Fruit fly (Drosophila melanogaster): ENCODE data around the gene Eip93F.

The Eip93F gene

DNA sequence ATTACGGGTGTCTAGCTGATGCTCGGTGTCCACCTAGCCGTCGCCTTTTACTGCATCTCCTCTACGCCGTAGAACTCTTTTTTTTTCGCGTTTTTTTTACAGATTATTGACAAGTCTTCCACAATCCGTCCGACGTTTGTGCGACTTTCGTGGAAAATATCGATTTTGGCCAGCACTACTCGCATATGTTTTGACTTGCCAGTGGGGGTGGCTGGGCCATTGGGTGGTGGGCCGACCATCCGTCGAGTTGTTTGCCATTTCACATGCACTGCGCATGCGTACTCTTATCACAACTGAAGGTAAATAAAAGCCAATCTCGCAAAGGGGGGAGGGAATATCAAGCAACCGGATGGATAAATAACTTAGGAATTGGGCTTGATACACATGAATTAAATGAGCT lies 82.8 kb downstream of the Eip93F start, which contains the start of gene CG13409:
CG13409 (minus strand) TSS at position 163 of the 400 bp plus-strand sequence.
- TF ChIP-seq Hr78 (GFP tag; optimal IDR thresholded peaks at IDR 0.05) (no peak), tai (GFP tag; optimal IDR thresholded peaks at IDR 0.05) (no peak), sage (GFP tag; optimal IDR thresholded peaks at IDR 0.05) (no peak), pan (optimal IDR thresholded peaks at IDR 0.05) (no peak), N (GFP tag; optimal IDR thresholded peaks at IDR 0.05) (no peak), dsf (GFP tag; optimal IDR thresholded peaks at IDR 0.05; ENCODE audit: borderline replicate concordance) (no peak), Abd-B (GFP tag; optimal IDR thresholded peaks at IDR 0.05) (no peak), CG32264 (GFP tag; optimal IDR thresholded peaks at IDR 0.05) (no peak), usp (GFP tag; optimal IDR thresholded peaks at IDR 0.05) (no peak), h (GFP tag; optimal IDR thresholded peaks at IDR 0.05) (no peak), Dif (GFP tag; optimal IDR thresholded peaks at IDR 0.05; ENCODE audit: partially characterized antibody) (no peak), HLH106 (tag; optimal IDR thresholded peaks at IDR 0.05) (no peak), jim (GFP tag; optimal IDR thresholded peaks at IDR 0.05) (no peak)

DNA sequence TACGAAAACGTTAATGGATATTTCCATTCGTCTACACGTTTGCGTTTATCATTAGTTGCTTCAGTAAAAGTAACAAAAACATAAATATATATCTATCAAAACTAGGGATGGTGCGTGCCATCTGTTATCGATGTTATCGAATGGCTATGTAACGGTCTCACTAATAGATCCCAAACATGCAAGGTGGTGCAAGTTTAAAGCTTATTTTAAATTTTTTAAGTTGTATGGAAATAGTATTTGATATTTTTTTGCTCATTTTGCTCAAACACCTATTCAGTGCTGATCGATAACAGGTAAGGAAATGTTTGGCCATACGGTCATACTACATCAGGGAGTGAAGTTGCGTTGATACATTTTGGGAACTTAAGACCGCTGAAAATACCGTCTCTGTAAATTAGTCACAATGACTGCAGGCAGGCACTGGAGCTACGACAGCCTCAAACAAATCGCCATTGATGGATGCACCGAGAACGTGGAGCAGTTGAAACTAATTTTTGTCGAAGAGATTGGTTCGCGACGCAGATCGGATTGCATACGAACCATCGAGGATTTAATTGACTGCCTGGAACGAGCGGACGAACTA lies 85.3 kb downstream of the Eip93F start, which contains the start of the genes CG45099, CG6015, pit and Fadd:
CG45099 (minus strand) TSS at position 127 of the 583 bp plus-strand sequence.
CG6015 (minus strand) TSS at position 127 of the 583 bp plus-strand sequence.
pit (plus strand) TSS at position 139 of the 583 bp plus-strand sequence.
Fadd (plus strand) TSS at position 296 of the 583 bp plus-strand sequence.
- TF ChIP-seq CG32264 (GFP tag; optimal IDR thresholded peaks at IDR 0.05) (peak; percentile 7), Sp1 (GFP tag; optimal IDR thresholded peaks at IDR 0.05) (no peak), rgr (GFP tag; optimal IDR thresholded peaks at IDR 0.05) (no peak), Vsx2 (GFP tag; optimal IDR thresholded peaks at IDR 0.05; ENCODE audit: partially characterized antibody) (no peak)

DNA sequence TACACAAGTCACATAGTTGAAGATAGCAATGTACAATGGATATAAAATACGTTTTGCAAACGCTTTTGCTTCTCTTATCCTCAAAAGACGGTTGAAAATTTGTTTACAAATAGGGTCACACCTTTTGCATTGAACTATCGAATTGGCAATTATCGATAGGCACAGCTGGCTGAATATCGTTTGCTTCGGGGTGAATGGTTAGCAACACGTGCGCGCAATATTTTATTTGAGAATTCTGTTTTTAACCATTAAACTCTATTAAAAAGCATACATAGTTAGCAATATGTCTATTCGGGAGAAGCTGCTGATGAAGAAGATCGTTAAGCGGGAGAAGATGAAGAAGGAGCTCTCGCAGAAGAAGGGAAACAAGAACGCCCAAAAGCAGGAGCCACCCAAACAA lies 86.6 kb downstream of the Eip93F start:
- no peak for TF ChIP-seq Rel (GFP tag; optimal IDR thresholded peaks at IDR 0.05)
- peak; percentile 56 for TF ChIP-seq Rel (tag; optimal IDR thresholded peaks at IDR 0.05)
- no peak for TF ChIP-seq woc (GFP tag; optimal IDR thresholded peaks at IDR 0.05)
- TF ChIP-seq ey (GFP tag; optimal IDR thresholded peaks at IDR 0.05), result no peak
- no peak for TF ChIP-seq Dfd (GFP tag; optimal IDR thresholded peaks at IDR 0.05)
- TF ChIP-seq Hr78 (GFP tag; optimal IDR thresholded peaks at IDR 0.05), result no peak
- peak; percentile 52 for TF ChIP-seq Myc (optimal IDR thresholded peaks at IDR 0.05)

DNA sequence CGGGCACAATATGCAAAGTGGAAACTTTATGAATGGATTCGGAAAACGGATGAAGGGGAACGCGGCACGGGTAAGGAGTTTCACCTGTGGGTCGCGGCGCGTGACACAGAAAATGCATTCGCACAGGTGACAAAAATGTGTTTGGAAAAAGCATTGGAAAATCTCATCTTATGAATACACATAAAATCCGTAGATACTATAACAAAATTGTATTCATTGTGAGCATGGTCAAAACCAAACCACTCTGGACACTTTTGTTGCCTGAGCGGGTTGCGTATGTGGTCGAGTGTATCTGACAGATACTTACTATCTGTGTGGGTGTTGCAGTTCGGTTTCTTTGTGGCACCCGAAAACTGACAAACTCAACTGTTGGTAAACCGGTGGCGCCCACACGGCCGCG lies 90.6 kb downstream of the Eip93F start:
- TF ChIP-seq HLH106 (tag; optimal IDR thresholded peaks at IDR 0.05) (peak; percentile 19), br (GFP tag; optimal IDR thresholded peaks at IDR 0.05) (no peak), ey (GFP tag; optimal IDR thresholded peaks at IDR 0.05) (peak; percentile 62), OdsH (GFP tag; optimal IDR thresholded peaks at IDR 0.05) (peak; percentile 61), Rel (GFP tag; optimal IDR thresholded peaks at IDR 0.05) (no peak), Rel (tag; optimal IDR thresholded peaks at IDR 0.05) (no peak), rgr (GFP tag; optimal IDR thresholded peaks at IDR 0.05) (peak; percentile 71), psq (GFP tag; optimal IDR thresholded peaks at IDR 0.05) (peak; percentile 50), Dfd (GFP tag; optimal IDR thresholded peaks at IDR 0.05) (no peak), Sp1 (GFP tag; optimal IDR thresholded peaks at IDR 0.05) (peak; percentile 10)

DNA sequence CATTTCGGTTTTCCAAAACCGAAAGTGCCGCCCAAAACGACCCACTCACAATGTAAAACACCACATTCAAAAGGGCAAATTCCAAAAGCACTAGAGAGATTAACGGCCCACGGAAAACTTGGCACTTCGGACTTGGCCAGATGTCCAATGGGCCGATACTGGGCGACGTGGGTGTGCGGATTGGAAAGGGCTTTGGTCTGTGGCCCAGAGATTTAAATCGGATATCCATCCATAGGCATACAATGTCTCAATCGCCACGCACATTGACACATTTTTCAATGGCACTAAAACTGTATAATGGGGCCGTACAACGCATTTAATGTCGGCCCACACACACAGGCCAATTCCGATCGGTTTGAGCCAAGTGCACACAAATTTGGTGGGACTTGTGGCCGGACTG lies 91.5 kb downstream of the Eip93F start:
- TF ChIP-seq br (GFP tag; optimal IDR thresholded peaks at IDR 0.05) (no peak), dsf (GFP tag; optimal IDR thresholded peaks at IDR 0.05; ENCODE audit: borderline replicate concordance) (no peak), Sp1 (GFP tag; optimal IDR thresholded peaks at IDR 0.05) (no peak), woc (GFP tag; optimal IDR thresholded peaks at IDR 0.05) (no peak), CG9705 (GFP tag; optimal IDR thresholded peaks at IDR 0.05) (no peak), ey (GFP tag; optimal IDR thresholded peaks at IDR 0.05) (no peak)

DNA sequence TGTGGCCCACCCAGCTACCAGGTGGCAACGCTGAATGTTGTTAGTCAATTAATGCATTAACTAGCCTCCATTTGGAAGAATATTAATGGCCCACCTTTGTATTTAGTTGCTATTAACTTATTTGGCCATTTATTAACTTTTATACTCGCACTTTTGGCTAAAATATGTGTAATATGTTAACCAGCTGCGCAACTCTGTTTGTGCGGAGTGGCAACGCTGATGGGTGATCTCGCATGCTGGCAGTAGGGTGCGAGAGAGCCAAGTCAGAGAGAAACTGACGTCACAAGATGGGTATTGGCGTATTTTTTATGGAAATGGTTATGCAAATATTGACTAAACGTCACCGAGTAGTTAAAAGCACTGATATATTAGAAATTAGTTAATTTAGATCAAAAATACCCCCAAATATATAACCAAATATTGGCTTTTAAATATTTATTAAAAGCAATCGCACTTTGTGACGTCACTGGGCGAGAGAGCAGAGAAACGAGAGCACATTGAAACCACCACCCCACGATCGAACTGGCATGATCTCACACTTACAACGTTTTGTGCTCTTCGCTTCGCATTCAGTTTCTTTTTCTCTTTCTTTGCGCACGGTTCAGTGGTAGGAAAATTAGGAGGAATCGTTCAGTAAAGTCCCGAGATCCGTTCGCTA lies 92.8 kb downstream of the Eip93F start, which contains the start of gene how:
how (plus strand) TSS at position 567 of the 658 bp plus-strand sequence.
- TF ChIP-seq sage (GFP tag; optimal IDR thresholded peaks at IDR 0.05) (no peak), brk (GFP tag; optimal IDR thresholded peaks at IDR 0.05) (no peak), Hr83 (GFP tag; optimal IDR thresholded peaks at IDR 0.05; ENCODE audit: poor library complexity, severe bottlenecking) (no peak), Dfd (GFP tag; optimal IDR thresholded peaks at IDR 0.05) (no peak), Abd-B (GFP tag; optimal IDR thresholded peaks at IDR 0.05) (no peak), rgr (GFP tag; optimal IDR thresholded peaks at IDR 0.05) (peak; percentile 11), CG9705 (GFP tag; optimal IDR thresholded peaks at IDR 0.05) (peak; percentile 3), Hnf4 (GFP tag; optimal IDR thresholded peaks at IDR 0.05) (peak; percentile 64), br (GFP tag; optimal IDR thresholded peaks at IDR 0.05) (peak; percentile 26), dl (GFP tag; optimal IDR thresholded peaks at IDR 0.05; ENCODE audit: insufficient read depth in 1 of 2, partially characterized antibody in 2 of 2) (peak; percentile 38 to 45), Hr78 (GFP tag; optimal IDR thresholded peaks at IDR 0.05) (no peak), Jra (GFP tag; optimal IDR thresholded peaks at IDR 0.05) (no peak), dsf (GFP tag; optimal IDR thresholded peaks at IDR 0.05; ENCODE audit: borderline replicate concordance) (no peak), psq (GFP tag; optimal IDR thresholded peaks at IDR 0.05) (peak; percentile 83), ey (GFP tag; optimal IDR thresholded peaks at IDR 0.05) (peak; percentile 24), Myc (optimal IDR thresholded peaks at IDR 0.05) (peak; percentile 23), N (GFP tag; optimal IDR thresholded peaks at IDR 0.05) (no peak), usp (GFP tag; optimal IDR thresholded peaks at IDR 0.05) (no peak), h (GFP tag; optimal IDR thresholded peaks at IDR 0.05) (peak; percentile 36), tai (GFP tag; optimal IDR thresholded peaks at IDR 0.05) (no peak), GATAd (GFP tag; optimal IDR thresholded peaks at IDR 0.05) (no peak), HLH106 (tag; optimal IDR thresholded peaks at IDR 0.05) (peak; percentile 22), Sp1 (GFP tag; optimal IDR thresholded peaks at IDR 0.05) (peak; percentile 42), jim (GFP tag; optimal IDR thresholded peaks at IDR 0.05) (no peak), Vsx2 (GFP tag; optimal IDR thresholded peaks at IDR 0.05; ENCODE audit: partially characterized antibody) (no peak), foxo (GFP tag; optimal IDR thresholded peaks at IDR 0.05) (peak in 1 of 2 experiments; percentile 56), woc (GFP tag; optimal IDR thresholded peaks at IDR 0.05) (peak; percentile 96), pan (optimal IDR thresholded peaks at IDR 0.05) (no peak)
